Worm (Caenorhabditis elegans) whole organism, L4 larva: Measurements from ENCODE around the gene nadk-2.

Experiments used
- lin-38 ChIP-seq: fragments of 200-800 bp; sonication (Bioruptor generic); IDR thresholded peaks from 2 replicates; pipeline ENCODE4 v1.3.6; 2022; ENCODE audit warnings: missing genetic modification reagents, missing genetic modification characterization, missing compliant biosample characterization

The nadk-2 gene

DNA sequence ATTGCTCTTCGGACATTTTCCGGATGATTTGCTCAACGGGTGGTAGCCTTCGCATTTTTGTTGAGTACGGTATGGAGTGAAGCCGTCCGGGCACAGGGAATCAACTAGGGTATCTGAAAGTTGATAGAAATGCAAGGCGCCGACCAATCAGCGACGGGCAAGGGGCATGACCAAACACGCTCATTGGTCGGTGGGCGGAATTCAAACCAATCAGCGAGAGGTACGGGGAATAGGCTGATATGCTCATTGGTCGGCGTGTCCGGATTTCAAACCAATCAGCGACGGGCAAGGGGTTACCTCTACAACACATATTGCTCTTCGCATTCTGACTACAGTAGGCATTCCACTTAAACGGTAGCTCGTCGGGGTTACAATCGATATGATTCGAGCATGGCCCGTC is 59.5 kb downstream of the nadk-2 start:
- TF ChIP-seq lin-38 (GFP tag; lab: Robert Waterston, UW): no peak
